Worm (Caenorhabditis elegans) whole organism, midembryonic: ENCODE measurements around the gene gck-2.

Experiments used
- T22C8.4 ChIP-seq: fragments of 200-800 bp; sonication (Bioruptor generic); IDR thresholded peaks from 2 replicates; pipeline ENCODE4 v1.3.6; 2022; ENCODE audit warnings: missing genetic modification characterization, missing compliant biosample characterization
- cog-1 ChIP-seq: sonication (generic microtip); optimal IDR thresholded peaks from 2 replicates; lab custom pipeline; 2016; ENCODE audit warnings: missing genetic modification characterization, missing compliant biosample characterization
- flt-1 ChIP-seq: fragments of 200-800 bp; sonication (Bioruptor generic); IDR thresholded peaks from 2 replicates; pipeline ENCODE4 v1.3.6; 2022; ENCODE audit warnings: missing genetic modification characterization, missing compliant biosample characterization
- klf-2 ChIP-seq: fragments of 200-800 bp; sonication (Bioruptor generic); conservative IDR thresholded peaks from 2 replicates; pipeline ENCODE4 v1.3.6; 2022; ENCODE audit warnings: missing genetic modification reagents, missing genetic modification characterization, missing compliant biosample characterization
- med-1 ChIP-seq: sonication (generic microtip); optimal IDR thresholded peaks from 2 replicates; lab custom pipeline; 2017; ENCODE audit warnings: missing genetic modification characterization, mild to moderate bottlenecking, missing compliant biosample characterization, antibody characterized with exemption, missing genetic modification reagents; ENCODE audit not compliant: insufficient read depth
- ref-1 ChIP-seq: fragments of 200-800 bp; sonication (Bioruptor generic); conservative IDR thresholded peaks from 2 replicates; pipeline ENCODE4 v1.3.6; 2022; ENCODE audit warnings: missing genetic modification reagents, missing genetic modification characterization, missing compliant biosample characterization
- tab-1 ChIP-seq: fragments of 200-800 bp; sonication (Bioruptor generic); IDR thresholded peaks from 2 replicates; pipeline ENCODE4 v1.3.6; 2022; ENCODE audit warnings: missing genetic modification characterization, missing compliant biosample characterization
- ztf-23 ChIP-seq: fragments of 200-800 bp; sonication (Bioruptor generic); IDR thresholded peaks from 2 replicates; pipeline ENCODE4 v1.3.6; 2022; ENCODE audit warnings: missing genetic modification reagents, missing genetic modification characterization, missing compliant biosample characterization
- ztf-29 ChIP-seq: fragments of 200-800 bp; sonication (Bioruptor generic); IDR thresholded peaks from 2 replicates; pipeline ENCODE4 v1.3.6; 2022; ENCODE audit warnings: missing genetic modification reagents, missing genetic modification characterization, missing compliant biosample characterization

The gck-2 gene

ce11 chrV:6828786-6829185 is 36.3 kb upstream of the gck-2 start, which contains the start of gene dmsr-15:
dmsr-15 (minus strand) TSS chrV:6828886.
- TF ChIP-seq ztf-23 (GFP tag; lab: Robert Waterston, UW), result no peak
- TF ChIP-seq ztf-29 (GFP tag; lab: Robert Waterston, UW), result no peak

ce11 chrV:6823432-6823831 is 31.0 kb upstream of the gck-2 start:
- no peak for TF ChIP-seq ztf-29 (GFP tag; lab: Robert Waterston, UW)
- no peak for TF ChIP-seq flt-1 (GFP tag; lab: Robert Waterston, UW)
- no peak for TF ChIP-seq ref-1
- TF ChIP-seq klf-2, result no peak

ce11 chrV:6821509-6821908 is 29.0 kb upstream of the gck-2 start, which contains the start of gene T15B7.8:
T15B7.8 (plus strand) TSS chrV:6821809.
- TF ChIP-seq cog-1 (tag; lab: Kevin White, UChicago), result no peak
- no peak for TF ChIP-seq tab-1
- no peak for TF ChIP-seq flt-1 (GFP tag; lab: Robert Waterston, UW)
- TF ChIP-seq ztf-29 (GFP tag; lab: Robert Waterston, UW), result no peak
- TF ChIP-seq klf-2, result no peak
- TF ChIP-seq T22C8.4 (GFP tag; lab: Robert Waterston, UW), result no peak
- TF ChIP-seq ztf-23 (GFP tag; lab: Robert Waterston, UW), result no peak
- TF ChIP-seq med-1 (GFP tag; lab: Kevin White, UChicago), result no peak
- TF ChIP-seq ref-1, result no peak

ce11 chrV:6819812-6820211 is 27.3 kb upstream of the gck-2 start, which contains the start of gene dmsr-13:
dmsr-13 (minus strand) TSS chrV:6819912.
- no peak for TF ChIP-seq ztf-23 (GFP tag; lab: Robert Waterston, UW)
- TF ChIP-seq med-1 (GFP tag; lab: Kevin White, UChicago), result no peak
- TF ChIP-seq klf-2, result no peak
- TF ChIP-seq ztf-29 (GFP tag; lab: Robert Waterston, UW), result no peak
- no peak for TF ChIP-seq ref-1
- TF ChIP-seq T22C8.4 (GFP tag; lab: Robert Waterston, UW), result no peak
- no peak for TF ChIP-seq flt-1 (GFP tag; lab: Robert Waterston, UW)
- no peak for TF ChIP-seq cog-1 (tag; lab: Kevin White, UChicago)
- no peak for TF ChIP-seq tab-1

- TF ChIP-seq ztf-23 (GFP tag; lab: Robert Waterston, UW), result no peak
- no peak for TF ChIP-seq tab-1
- no peak for TF ChIP-seq cog-1 (tag; lab: Kevin White, UChicago)
- TF ChIP-seq T22C8.4 (GFP tag; lab: Robert Waterston, UW), result no peak
- no peak for TF ChIP-seq ztf-29 (GFP tag; lab: Robert Waterston, UW)
- TF ChIP-seq med-1 (GFP tag; lab: Kevin White, UChicago), result no peak
- no peak for TF ChIP-seq ref-1
These were observed 24.7 kb upstream of the gck-2 start, which contains the start of gene dmsr-14 for ce11 chrV:6817184-6817583. dmsr-14 (minus strand) TSS chrV:6817284.

ce11 chrV:6813862-6814261 is 21.4 kb upstream of the gck-2 start:
- TF ChIP-seq ztf-29 (GFP tag; lab: Robert Waterston, UW) (no peak), cog-1 (tag; lab: Kevin White, UChicago) (no peak), ztf-23 (GFP tag; lab: Robert Waterston, UW) (no peak), ref-1 (no peak), tab-1 (no peak), med-1 (GFP tag; lab: Kevin White, UChicago) (no peak), klf-2 (no peak), T22C8.4 (GFP tag; lab: Robert Waterston, UW) (no peak), flt-1 (GFP tag; lab: Robert Waterston, UW) (no peak)

- TF ChIP-seq cog-1 (tag; lab: Kevin White, UChicago) (no peak), klf-2 (no peak), med-1 (GFP tag; lab: Kevin White, UChicago) (no peak), ztf-29 (GFP tag; lab: Robert Waterston, UW) (no peak), tab-1 (no peak), T22C8.4 (GFP tag; lab: Robert Waterston, UW) (no peak), ztf-23 (GFP tag; lab: Robert Waterston, UW) (no peak), ref-1 (no peak), flt-1 (GFP tag; lab: Robert Waterston, UW) (no peak)
These were observed 19.4 kb upstream of the gck-2 start for ce11 chrV:6811863-6812262.

- TF ChIP-seq ztf-29 (GFP tag; lab: Robert Waterston, UW) (no peak), cog-1 (tag; lab: Kevin White, UChicago) (no peak), flt-1 (GFP tag; lab: Robert Waterston, UW) (no peak), T22C8.4 (GFP tag; lab: Robert Waterston, UW) (no peak)
These were observed 17.6 kb upstream of the gck-2 start for ce11 chrV:6810091-6810490.

ce11 chrV:6808962-6809361 is 16.5 kb upstream of the gck-2 start, which contains the start of gene dmsr-16:
dmsr-16 (minus strand) TSS chrV:6809062.
- TF ChIP-seq ztf-29 (GFP tag; lab: Robert Waterston, UW) (no peak), cog-1 (tag; lab: Kevin White, UChicago) (no peak), ztf-23 (GFP tag; lab: Robert Waterston, UW) (no peak), klf-2 (no peak), tab-1 (no peak), flt-1 (GFP tag; lab: Robert Waterston, UW) (no peak), T22C8.4 (GFP tag; lab: Robert Waterston, UW) (no peak), ref-1 (no peak), med-1 (GFP tag; lab: Kevin White, UChicago) (no peak)

ce11 chrV:6806340-6806739 is 13.9 kb upstream of the gck-2 start, which contains the start of gene dmsr-12:
dmsr-12 (minus strand) TSS chrV:6806440.
- TF ChIP-seq T22C8.4 (GFP tag; lab: Robert Waterston, UW) (no peak), ztf-29 (GFP tag; lab: Robert Waterston, UW) (no peak), med-1 (GFP tag; lab: Kevin White, UChicago) (no peak), ref-1 (no peak), klf-2 (no peak), ztf-23 (GFP tag; lab: Robert Waterston, UW) (no peak), flt-1 (GFP tag; lab: Robert Waterston, UW) (no peak), cog-1 (tag; lab: Kevin White, UChicago) (no peak), tab-1 (no peak)
